Fruit fly (Drosophila melanogaster) whole organism, embryonic: ENCODE results near the gene mbc.

Experiments
- BEAF-32 ChIP-seq: fragments of 200-800 bp; sonication (Bioruptor generic); optimal IDR thresholded peaks from 3 replicates; lab custom pipeline; 2017; ENCODE audit warnings: missing biosample characterization, missing genetic modification characterization, mild to moderate bottlenecking, moderate library complexity, missing genetic modification reagents
- CG10147 ChIP-seq: fragments of 200-800 bp; sonication (Bioruptor generic); optimal IDR thresholded peaks from 2 replicates; lab custom pipeline; 2019; ENCODE audit warnings: missing biosample characterization, mild to moderate bottlenecking, missing genetic modification characterization, moderate library complexity
- CG1024 ChIP-seq: fragments of 200-800 bp; sonication (Bioruptor generic); IDR thresholded peaks from 2 replicates; pipeline ENCODE4 v1.3.6; 2022; ENCODE audit warnings: missing biosample characterization, missing genetic modification characterization
- CG10321 ChIP-seq: fragments of 200-800 bp; sonication (Bioruptor generic); IDR thresholded peaks from 2 replicates; pipeline ENCODE4 v1.3.6; 2022; ENCODE audit warnings: missing biosample characterization, missing genetic modification characterization
- CG10979 ChIP-seq: fragments of 200-800 bp; sonication (Bioruptor generic); optimal IDR thresholded peaks from 2 replicates; lab custom pipeline; 2018; ENCODE audit warnings: missing biosample characterization, mild to moderate bottlenecking, missing genetic modification characterization, moderate library complexity
- CG12219 ChIP-seq: fragments of 200-800 bp; sonication (Bioruptor generic); optimal IDR thresholded peaks from 3 replicates; lab custom pipeline; 2018; ENCODE audit warnings: missing biosample characterization, mild to moderate bottlenecking, missing genetic modification characterization
- CG12236 ChIP-seq: fragments of 200-800 bp; sonication (Bioruptor generic); optimal IDR thresholded peaks from 2 replicates; lab custom pipeline; 2016; ENCODE audit warnings: missing biosample characterization, missing genetic modification characterization
- CG13296 ChIP-seq: fragments of 200-800 bp; sonication (Bioruptor generic); optimal IDR thresholded peaks from 3 replicates; lab custom pipeline; 2018; ENCODE audit warnings: missing biosample characterization, mild to moderate bottlenecking, missing genetic modification characterization
- CG14965 ChIP-seq: fragments of 200-800 bp; sonication (Bioruptor generic); optimal IDR thresholded peaks from 2 replicates; lab custom pipeline; 2016; ENCODE audit warnings: missing biosample characterization, missing genetic modification characterization, borderline replicate concordance
- CG1647 ChIP-seq: fragments of 200-800 bp; sonication (Bioruptor generic); optimal IDR thresholded peaks from 3 replicates; lab custom pipeline; 2016; ENCODE audit warnings: missing biosample characterization, missing genetic modification characterization
- CG17912 ChIP-seq: fragments of 200-800 bp; sonication (Bioruptor generic); optimal IDR thresholded peaks from 2 replicates; lab custom pipeline; 2018; ENCODE audit warnings: missing biosample characterization, mild to moderate bottlenecking, missing genetic modification characterization
- CG1832 ChIP-seq: fragments of 200-800 bp; sonication (Bioruptor generic); optimal IDR thresholded peaks from 2 replicates; lab custom pipeline; 2017; ENCODE audit warnings: missing biosample characterization, mild to moderate bottlenecking, missing genetic modification characterization, inconsistent platforms
- CG2120 ChIP-seq: fragments of 200-800 bp; sonication (Bioruptor generic); optimal IDR thresholded peaks from 3 replicates; lab custom pipeline; 2016; ENCODE audit warnings: missing biosample characterization, missing genetic modification characterization
- CG2889 ChIP-seq: fragments of 200-800 bp; sonication (Bioruptor generic); IDR thresholded peaks from 3 replicates; pipeline ENCODE4 v1.3.6; 2022; ENCODE audit warnings: missing biosample characterization, missing genetic modification characterization
- CG30403 ChIP-seq: fragments of 200-800 bp; sonication (Bioruptor generic); optimal IDR thresholded peaks from 3 replicates; lab custom pipeline; 2016; ENCODE audit warnings: missing biosample characterization, missing genetic modification characterization
- CG3281 ChIP-seq: fragments of 200-800 bp; sonication (Bioruptor generic); optimal IDR thresholded peaks from 3 replicates; lab custom pipeline; 2017; ENCODE audit warnings: missing biosample characterization, mild to moderate bottlenecking, missing genetic modification characterization
- CG5245 ChIP-seq: fragments of 200-800 bp; sonication (Bioruptor generic); optimal IDR thresholded peaks from 3 replicates; lab custom pipeline; 2016; ENCODE audit warnings: missing biosample characterization, missing genetic modification characterization
- CG6791 ChIP-seq: fragments of 200-800 bp; sonication (Bioruptor generic); IDR thresholded peaks from 3 replicates; pipeline ENCODE4 v1.3.6; 2022; ENCODE audit warnings: missing biosample characterization, missing genetic modification characterization; ENCODE audit not compliant: partially characterized antibody
- CG8089 ChIP-seq: fragments of 200-800 bp; sonication (Bioruptor generic); optimal IDR thresholded peaks from 3 replicates; lab custom pipeline; 2016; ENCODE audit warnings: missing biosample characterization, missing genetic modification characterization
- CG8359 ChIP-seq: fragments of 200-800 bp; sonication (Bioruptor generic); optimal IDR thresholded peaks from 2 replicates; lab custom pipeline; 2017; ENCODE audit warnings: missing biosample characterization, mild to moderate bottlenecking, missing genetic modification characterization, borderline replicate concordance
- Dip3 ChIP-seq: fragments of 200-800 bp; sonication (Bioruptor generic); optimal IDR thresholded peaks from 3 replicates; lab custom pipeline; 2016; ENCODE audit warnings: missing biosample characterization, missing genetic modification characterization
- Hand ChIP-seq: fragments of 200-800 bp; sonication (Bioruptor generic); optimal IDR thresholded peaks from 2 replicates; lab custom pipeline; 2017; ENCODE audit warnings: mild to moderate bottlenecking, missing biosample characterization, missing genetic modification reagents, missing genetic modification characterization
- Med ChIP-seq: fragments of 200-800 bp; sonication (Bioruptor generic); peaks from one replicate; lab custom pipeline; 2016; ENCODE audit warnings: missing biosample characterization, missing genetic modification characterization, mild to moderate bottlenecking, inconsistent platforms, moderate library complexity
- Ravus ChIP-seq: fragments of 200-800 bp; sonication (Bioruptor generic); IDR thresholded peaks from 2 replicates; pipeline ENCODE4 v1.3.6; 2022; ENCODE audit warnings: missing biosample characterization, missing genetic modification characterization
- YL-1 ChIP-seq: fragments of 200-800 bp; sonication (Bioruptor generic); optimal IDR thresholded peaks from 3 replicates; lab custom pipeline; 2017; ENCODE audit warnings: missing biosample characterization, mild to moderate bottlenecking, missing genetic modification characterization
- abd-A ChIP-seq: fragments of 200-800 bp; sonication (Bioruptor generic); optimal IDR thresholded peaks from 3 replicates; lab custom pipeline; 2019; ENCODE audit warnings: missing biosample characterization, mild to moderate bottlenecking, missing genetic modification characterization, moderate library complexity
- ac ChIP-seq: fragments of 200-800 bp; sonication (Bioruptor generic); optimal IDR thresholded peaks from 3 replicates; lab custom pipeline; 2017; ENCODE audit warnings: missing biosample characterization, mild to moderate bottlenecking, missing genetic modification characterization
- al ChIP-seq: fragments of 200-800 bp; sonication (Bioruptor generic); IDR thresholded peaks from 2 replicates; pipeline ENCODE4 v1.3.6; 2022; ENCODE audit warnings: missing biosample characterization, missing genetic modification characterization
- bbx ChIP-seq: fragments of 200-800 bp; sonication (Bioruptor generic); IDR thresholded peaks from 2 replicates; pipeline ENCODE4 v1.3.6; 2022; ENCODE audit warnings: missing biosample characterization, missing genetic modification characterization; ENCODE audit not compliant: partially characterized antibody
- dmrt11E ChIP-seq: fragments of 200-800 bp; sonication (Bioruptor generic); optimal IDR thresholded peaks from 3 replicates; lab custom pipeline; 2018; ENCODE audit warnings: missing biosample characterization, mild to moderate bottlenecking, missing genetic modification characterization, moderate library complexity
- dysf ChIP-seq: fragments of 200-800 bp; sonication (Bioruptor generic); IDR thresholded peaks from 3 replicates; pipeline ENCODE4 v1.3.6; 2022; ENCODE audit warnings: missing biosample characterization, missing genetic modification characterization
- ems ChIP-seq: fragments of 200-800 bp; sonication (Bioruptor generic); optimal IDR thresholded peaks from 3 replicates; lab custom pipeline; 2016; ENCODE audit warnings: missing biosample characterization, missing genetic modification characterization
- ewg ChIP-seq: fragments of 200-800 bp; sonication (Bioruptor generic); optimal IDR thresholded peaks from 3 replicates; lab custom pipeline; 2017; ENCODE audit warnings: mild to moderate bottlenecking, missing biosample characterization, missing genetic modification reagents, missing genetic modification characterization
- fd64A ChIP-seq: fragments of 200-800 bp; sonication (Bioruptor generic); optimal IDR thresholded peaks from 3 replicates; lab custom pipeline; 2018; ENCODE audit warnings: missing biosample characterization, mild to moderate bottlenecking, missing genetic modification characterization
- gsb ChIP-seq: fragments of 200-800 bp; sonication (Bioruptor generic); IDR thresholded peaks from 2 replicates; pipeline ENCODE4 v1.3.6; 2022; ENCODE audit warnings: missing biosample characterization, missing genetic modification characterization
- ind ChIP-seq: fragments of 200-800 bp; sonication (Bioruptor generic); optimal IDR thresholded peaks from 3 replicates; lab custom pipeline; 2016; ENCODE audit warnings: missing biosample characterization, missing genetic modification characterization
- kay ChIP-seq: fragments of 200-800 bp; sonication (Bioruptor generic); optimal IDR thresholded peaks from 2 replicates; lab custom pipeline; 2016; ENCODE audit warnings: missing biosample characterization, missing genetic modification characterization
- klu ChIP-seq: fragments of 200-800 bp; sonication (Bioruptor generic); IDR thresholded peaks from 2 replicates; pipeline ENCODE4 v1.3.6; 2022; ENCODE audit warnings: missing biosample characterization, missing genetic modification characterization
- kni ChIP-seq: fragments of 200-800 bp; sonication (Bioruptor generic); optimal IDR thresholded peaks from 3 replicates; lab custom pipeline; 2017; ENCODE audit warnings: mild to moderate bottlenecking, missing biosample characterization, missing genetic modification reagents, missing genetic modification characterization
- lov ChIP-seq, 2 experiments: fragments of 200-800 bp in 1 of 2; fragments of >200 bp in 1 of 2; sonication (Bioruptor generic) in 1 of 2; IDR thresholded peaks in 1 of 2; optimal IDR thresholded peaks in 1 of 2; 2 replicates in 1 of 2; 3 replicates in 1 of 2; pipeline versions ENCODE4 v1.3.6 to Lab custom; 2017 to 2022; ENCODE audit warnings: missing biosample characterization in 1 of 2, missing genetic modification characterization in 1 of 2
- maf-S ChIP-seq: fragments of 200-800 bp; sonication (Bioruptor generic); optimal IDR thresholded peaks from 2 replicates; lab custom pipeline; 2016; ENCODE audit warnings: missing biosample characterization, missing genetic modification characterization
- mam ChIP-seq: fragments of 200-800 bp; sonication (Bioruptor generic); optimal IDR thresholded peaks from 3 replicates; lab custom pipeline; 2016; ENCODE audit warnings: missing biosample characterization, missing genetic modification characterization
- mld ChIP-seq: fragments of 200-800 bp; sonication (Bioruptor generic); IDR thresholded peaks from 3 replicates; pipeline ENCODE4 v1.3.6; 2022; ENCODE audit warnings: missing biosample characterization, missing genetic modification characterization; ENCODE audit not compliant: partially characterized antibody
- onecut ChIP-seq: fragments of 200-800 bp; sonication (Bioruptor generic); IDR thresholded peaks from 2 replicates; pipeline ENCODE4 v1.3.6; 2022; ENCODE audit warnings: missing biosample characterization, missing genetic modification characterization
- org-1 ChIP-seq: fragments of 200-800 bp; sonication (Bioruptor generic); optimal IDR thresholded peaks from 2 replicates; lab custom pipeline; 2017; ENCODE audit warnings: missing biosample characterization, missing genetic modification characterization
- pb ChIP-seq: fragments of 200-800 bp; sonication (Bioruptor generic); optimal IDR thresholded peaks from 3 replicates; lab custom pipeline; 2016; ENCODE audit warnings: missing biosample characterization, missing genetic modification characterization
- slp2 ChIP-seq: fragments of 200-800 bp; sonication (Bioruptor generic); optimal IDR thresholded peaks from 2 replicates; lab custom pipeline; 2016; ENCODE audit warnings: missing biosample characterization, missing genetic modification characterization
- sr ChIP-seq: fragments of 200-800 bp; sonication (Bioruptor generic); IDR thresholded peaks from 3 replicates; pipeline ENCODE4 v1.3.6; 2022; ENCODE audit warnings: missing biosample characterization, missing genetic modification characterization
- unc-4 ChIP-seq: fragments of 200-800 bp; sonication (Bioruptor generic); IDR thresholded peaks from 2 replicates; pipeline ENCODE4 v1.3.6; 2022; ENCODE audit warnings: missing biosample characterization, missing genetic modification characterization; ENCODE audit not compliant: partially characterized antibody
- wek ChIP-seq: fragments of 200-800 bp; sonication (Bioruptor generic); optimal IDR thresholded peaks from 3 replicates; lab custom pipeline; 2018; ENCODE audit warnings: missing biosample characterization, mild to moderate bottlenecking, missing genetic modification characterization, moderate library complexity

Gene mbc

DNA sequence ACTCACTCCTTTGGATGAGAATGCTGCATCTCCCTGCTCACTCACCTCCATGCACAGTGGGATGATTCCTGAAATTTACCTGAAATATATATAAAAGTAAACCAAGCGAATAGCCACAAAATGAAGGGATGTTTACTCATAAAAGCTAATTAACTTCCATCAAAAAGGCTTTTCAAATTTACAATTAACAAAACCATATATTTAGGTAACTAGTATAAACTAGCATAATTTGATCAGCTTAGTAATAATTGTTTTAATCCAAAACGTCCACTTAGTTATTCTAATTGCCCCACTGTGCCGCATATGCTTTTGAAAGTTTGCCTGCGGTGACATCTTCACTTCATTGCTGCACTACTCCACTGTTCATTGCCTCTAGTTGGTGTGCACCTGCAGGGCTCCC is 2.4 kb downstream of the mbc start (continued):
- TF ChIP-seq bbx (GFP tag; lab: Robert Waterston, UW), result no peak
- no peak for TF ChIP-seq CG14965 (GFP tag; lab: Kevin White, UChicago)
- TF ChIP-seq CG1647 (GFP tag; lab: Kevin White, UChicago), result peak; percentile 48
- peak; percentile 75 for TF ChIP-seq CG12219 (GFP tag; lab: Kevin White, UChicago)
- peak; percentile 41 for TF ChIP-seq CG5245
- no peak for TF ChIP-seq CG17912 (GFP tag; lab: Kevin White, UChicago)
- no peak for TF ChIP-seq maf-S (GFP tag; lab: Kevin White, UChicago)
- peak; percentile 62 for TF ChIP-seq fd64A
- TF ChIP-seq YL-1 (GFP tag; lab: Kevin White, UChicago), result no peak
- TF ChIP-seq unc-4 (GFP tag; lab: Robert Waterston, UW), result no peak
- TF ChIP-seq CG10979 (tag; lab: Kevin White, UChicago), result peak; percentile 92
- no peak for TF ChIP-seq lov (optimal IDR thresholded peaks at IDR 0.05; lab: Kevin White, UChicago)
- no peak for TF ChIP-seq lov (GFP tag; IDR thresholded peaks at IDR 0.05; lab: Robert Waterston, UW)
- TF ChIP-seq CG12236 (GFP tag; lab: Kevin White, UChicago), result peak; percentile 34
- TF ChIP-seq pb, result peak; percentile 58
- TF ChIP-seq CG10321, result no peak
- no peak for TF ChIP-seq abd-A (tag; lab: Kevin White, UChicago)
- peak; percentile 70 for TF ChIP-seq ewg (GFP tag; lab: Kevin White, UChicago)
- no peak for TF ChIP-seq sr
- peak; percentile 25 for TF ChIP-seq Dip3 (GFP tag; lab: Kevin White, UChicago)
- no peak for TF ChIP-seq mld (GFP tag; lab: Robert Waterston, UW)
- no peak for TF ChIP-seq CG6791 (GFP tag; lab: Robert Waterston, UW)
- peak; percentile 89 for TF ChIP-seq Med (GFP tag; lab: Kevin White, UChicago)
- TF ChIP-seq Hand (GFP tag; lab: Kevin White, UChicago), result no peak
- no peak for TF ChIP-seq klu
- TF ChIP-seq slp2 (GFP tag; lab: Kevin White, UChicago), result peak; percentile 50
- TF ChIP-seq dysf (GFP tag; lab: Robert Waterston, UW), result peak; percentile 71
- peak; percentile 52 for TF ChIP-seq ac (GFP tag; lab: Kevin White, UChicago)
- TF ChIP-seq gsb (GFP tag; lab: Robert Waterston, UW), result no peak
- TF ChIP-seq kni (GFP tag; lab: Kevin White, UChicago), result no peak
- TF ChIP-seq ems (GFP tag; lab: Kevin White, UChicago), result peak; percentile 71
- TF ChIP-seq CG8359, result peak; percentile 68
- TF ChIP-seq CG2120 (GFP tag; lab: Kevin White, UChicago), result peak; percentile 28
- no peak for TF ChIP-seq CG1832
- peak; percentile 37 for TF ChIP-seq CG8089 (GFP tag; lab: Kevin White, UChicago)
- TF ChIP-seq Ravus (GFP tag; lab: Robert Waterston, UW), result peak; percentile 42
- no peak for TF ChIP-seq mam (GFP tag; lab: Kevin White, UChicago)
- TF ChIP-seq dmrt11E (tag; lab: Kevin White, UChicago), result peak; percentile 93
- peak; percentile 66 for TF ChIP-seq ind (GFP tag; lab: Kevin White, UChicago)
- no peak for TF ChIP-seq CG13296
- TF ChIP-seq CG10147 (GFP tag; lab: Kevin White, UChicago), result peak; percentile 20
- TF ChIP-seq BEAF-32 (GFP tag; lab: Kevin White, UChicago), result no peak
- TF ChIP-seq wek (GFP tag; lab: Kevin White, UChicago), result no peak
- no peak for TF ChIP-seq CG2889 (GFP tag; lab: Robert Waterston, UW)
- TF ChIP-seq onecut (GFP tag; lab: Robert Waterston, UW), result peak; percentile 49
- peak; percentile 3; the same call in 1 of the 2 replicates for TF ChIP-seq CG1024 (GFP tag; lab: Robert Waterston, UW)
- TF ChIP-seq al (GFP tag; lab: Robert Waterston, UW), result no peak
- TF ChIP-seq CG30403 (GFP tag; lab: Kevin White, UChicago), result peak; percentile 70
- TF ChIP-seq CG3281 (GFP tag; lab: Kevin White, UChicago), result peak; percentile 42
- peak; percentile 63 for TF ChIP-seq org-1 (GFP tag; lab: Kevin White, UChicago)
- no peak for TF ChIP-seq kay
